Worm (Caenorhabditis elegans) whole organism, L3 larva: ENCODE measurements around the gene npr-3.

Source experiments
- aly-2 ChIP-seq: fragments of 150-350 bp; optimal IDR thresholded peaks from 2 replicates; lab custom pipeline; 2014; ENCODE audit warnings: missing biosample characterization, missing genetic modification characterization
- ceh-28 ChIP-seq: fragments of 150-350 bp; optimal IDR thresholded peaks from 2 replicates; lab custom pipeline; 2014; ENCODE audit warnings: missing biosample characterization, missing genetic modification reagents, missing genetic modification characterization
- ceh-9 ChIP-seq: sonication (generic microtip); optimal IDR thresholded peaks from 2 replicates; lab custom pipeline; 2018; ENCODE audit warnings: missing biosample characterization, missing genetic modification characterization
- nfya-1 ChIP-seq: sonication (generic microtip); optimal IDR thresholded peaks from 2 replicates; lab custom pipeline; 2017; ENCODE audit warnings: missing genetic modification characterization, mild to moderate bottlenecking, missing compliant biosample characterization, antibody characterized with exemption, moderate library complexity; ENCODE audit not compliant: insufficient read depth
- nhr-11 ChIP-seq: fragments of 150-350 bp; optimal IDR thresholded peaks from 2 replicates; lab custom pipeline; 2014; ENCODE audit warnings: missing biosample characterization, missing genetic modification characterization
- nhr-237 ChIP-seq: fragments of 150-350 bp; optimal IDR thresholded peaks from 2 replicates; lab custom pipeline; 2014; ENCODE audit warnings: missing biosample characterization, missing genetic modification characterization
- ztf-11 ChIP-seq: fragments of 150-350 bp; optimal IDR thresholded peaks from 2 replicates; lab custom pipeline; 2014; ENCODE audit warnings: missing biosample characterization, missing genetic modification characterization

DNA sequence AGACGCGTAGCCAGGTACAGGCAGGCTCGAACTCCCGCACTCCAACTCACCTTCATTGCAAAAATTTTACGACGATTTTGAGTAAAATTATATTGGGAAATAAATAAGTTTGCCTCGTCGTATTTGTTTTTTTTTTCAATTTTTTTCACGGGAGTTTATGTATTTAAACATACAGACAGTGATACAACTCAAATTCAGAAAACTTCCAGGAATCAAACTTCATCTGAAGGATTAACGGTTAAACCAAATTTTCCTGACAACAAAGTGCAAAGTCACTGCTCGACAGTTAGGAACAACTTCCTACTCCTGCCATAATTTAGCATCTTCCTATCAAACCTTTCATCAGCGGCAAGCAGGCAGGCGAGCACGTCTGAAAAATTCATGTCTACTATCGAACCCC, 35.0 kb upstream of the npr-3 start, which contains the start of gene F22B3.8:
- TF ChIP-seq aly-2 = no peak
- no peak for TF ChIP-seq nfya-1 (tag; lab: Kevin White, UChicago)
- TF ChIP-seq nhr-11 (tag; lab: Kevin White, UChicago) = no peak
- no peak for TF ChIP-seq nhr-237 (tag; lab: Kevin White, UChicago)
- no peak for TF ChIP-seq ceh-28 (tag; lab: Kevin White, UChicago)
- no peak for TF ChIP-seq ceh-9 (tag; lab: Kevin White, UChicago)
- no peak for TF ChIP-seq ztf-11 (tag; lab: Kevin White, UChicago)
